Worm (Caenorhabditis elegans) whole organism, late embryonic: Measurements from ENCODE around the gene dnj-26.

Source experiments
- K09A11.1 ChIP-seq: sonication (generic microtip); optimal IDR thresholded peaks from 2 replicates; lab custom pipeline; 2017; ENCODE audit warnings: antibody characterized with exemption, mild to moderate bottlenecking, missing genetic modification characterization, missing compliant biosample characterization; ENCODE audit not compliant: insufficient read depth
- fkh-10 ChIP-seq: fragments of 150-350 bp; optimal IDR thresholded peaks from 2 replicates; lab custom pipeline; 2014; ENCODE audit warnings: missing biosample characterization, missing genetic modification reagents, missing genetic modification characterization
- sox-4 ChIP-seq: sonication (generic microtip); optimal IDR thresholded peaks from 2 replicates; lab custom pipeline; 2017; ENCODE audit warnings: mild to moderate bottlenecking, missing genetic modification characterization, inconsistent platforms, missing compliant biosample characterization

ce11 chrIV:12252579-12252978, at the start of gene dnj-26:
- TF ChIP-seq fkh-10 (no peak), K09A11.1 (no peak), sox-4 (tag; lab: Kevin White, UChicago) (no peak)
